Worm (Caenorhabditis elegans) whole organism, late embryonic: ENCODE measurements around the gene B0361.9.
A peak's percentile ranks its signal among the peaks of the same experiment; 100 is the strongest.

Source experiments
- K02D7.2 ChIP-seq: sonication (generic microtip); optimal IDR thresholded peaks from 2 replicates; lab custom pipeline; 2017; ENCODE audit warnings: mild to moderate bottlenecking, missing genetic modification characterization, missing compliant biosample characterization
- Y22D7AL.16 ChIP-seq: sonication (generic microtip); optimal IDR thresholded peaks from 2 replicates; lab custom pipeline; 2016; ENCODE audit warnings: missing genetic modification characterization, missing compliant biosample characterization
- ceh-14 ChIP-seq: sonication (generic microtip); optimal IDR thresholded peaks from 2 replicates; lab custom pipeline; 2016; ENCODE audit warnings: missing genotype, missing genetic modification characterization, missing compliant biosample characterization
- ceh-19 ChIP-seq: fragments of 200-800 bp; sonication (Bioruptor generic); optimal IDR thresholded peaks from 2 replicates; lab custom pipeline; 2018; ENCODE audit warnings: mild to moderate bottlenecking, missing genetic modification characterization, missing compliant biosample characterization
- ceh-22 ChIP-seq: sonication (generic microtip); optimal IDR thresholded peaks from 2 replicates; lab custom pipeline; 2017; ENCODE audit warnings: missing biosample characterization, missing genetic modification characterization
- ceh-24 ChIP-seq: sonication (generic microtip); optimal IDR thresholded peaks from 2 replicates; lab custom pipeline; 2016; ENCODE audit warnings: mild to moderate bottlenecking, missing genetic modification characterization, missing compliant biosample characterization
- ceh-31 ChIP-seq: sonication (generic microtip); optimal IDR thresholded peaks from 2 replicates; lab custom pipeline; 2016; ENCODE audit warnings: missing genetic modification characterization, missing compliant biosample characterization
- ceh-34 ChIP-seq: sonication (generic microtip); optimal IDR thresholded peaks from 2 replicates; lab custom pipeline; 2016; ENCODE audit warnings: mild to moderate bottlenecking, missing genetic modification characterization, missing compliant biosample characterization
- dmd-4 ChIP-seq: sonication (generic microtip); optimal IDR thresholded peaks from 2 replicates; lab custom pipeline; 2016; ENCODE audit warnings: borderline replicate concordance, missing genetic modification characterization, missing compliant biosample characterization
- elt-2 ChIP-seq: sonication (generic microtip); optimal IDR thresholded peaks from 2 replicates; lab custom pipeline; 2016; ENCODE audit warnings: missing genetic modification reagents, missing genetic modification characterization, missing compliant biosample characterization
- fax-1 ChIP-seq: sonication (generic microtip); optimal IDR thresholded peaks from 2 replicates; lab custom pipeline; 2016; ENCODE audit warnings: missing genotype, missing genetic modification characterization, missing compliant biosample characterization
- fkh-10 ChIP-seq: fragments of 150-350 bp; optimal IDR thresholded peaks from 2 replicates; lab custom pipeline; 2014; ENCODE audit warnings: missing biosample characterization, missing genetic modification reagents, missing genetic modification characterization
- gmeb-2 ChIP-seq: sonication (generic microtip); optimal IDR thresholded peaks from 2 replicates; lab custom pipeline; 2016; ENCODE audit warnings: missing genetic modification characterization, inconsistent platforms, missing compliant biosample characterization
- hlh-13 ChIP-seq: fragments of 200-800 bp; sonication (Bioruptor generic); optimal IDR thresholded peaks from 2 replicates; lab custom pipeline; 2018; ENCODE audit warnings: mild to moderate bottlenecking, missing genetic modification characterization, missing compliant biosample characterization
- hlh-6 ChIP-seq: sonication (generic microtip); optimal IDR thresholded peaks from 2 replicates; lab custom pipeline; 2016; ENCODE audit warnings: missing genotype, missing genetic modification characterization, missing compliant biosample characterization
- lim-6 ChIP-seq: sonication (generic microtip); optimal IDR thresholded peaks from 2 replicates; lab custom pipeline; 2016; ENCODE audit warnings: missing genetic modification characterization, missing compliant biosample characterization
- madf-2 ChIP-seq: sonication (generic microtip); optimal IDR thresholded peaks from 2 replicates; lab custom pipeline; 2017; ENCODE audit warnings: missing genetic modification characterization, missing compliant biosample characterization
- nfya-1 ChIP-seq: sonication (generic microtip); optimal IDR thresholded peaks from 2 replicates; lab custom pipeline; 2017; ENCODE audit warnings: missing genetic modification characterization, mild to moderate bottlenecking, missing compliant biosample characterization, antibody characterized with exemption, moderate library complexity
- nhr-11 ChIP-seq: fragments of 150-350 bp; optimal IDR thresholded peaks from 2 replicates; lab custom pipeline; 2014; ENCODE audit warnings: missing biosample characterization, missing genetic modification characterization
- nhr-232 ChIP-seq: sonication (generic microtip); optimal IDR thresholded peaks from 2 replicates; lab custom pipeline; 2016; ENCODE audit warnings: missing genetic modification characterization, missing compliant biosample characterization
- npax-4 ChIP-seq: sonication (generic microtip); optimal IDR thresholded peaks from 2 replicates; lab custom pipeline; 2016; ENCODE audit warnings: missing genetic modification characterization, missing compliant biosample characterization
- odd-2 ChIP-seq: sonication (generic microtip); optimal IDR thresholded peaks from 2 replicates; lab custom pipeline; 2017; ENCODE audit warnings: antibody characterized with exemption, mild to moderate bottlenecking, missing genetic modification characterization, missing compliant biosample characterization
- pag-3 ChIP-seq: sonication (generic microtip); optimal IDR thresholded peaks from 2 replicates; lab custom pipeline; 2016; ENCODE audit warnings: missing compliant biosample characterization, missing genetic modification characterization, borderline replicate concordance
- pat-9 ChIP-seq: fragments of 200-800 bp; sonication (Bioruptor generic); optimal IDR thresholded peaks from 2 replicates; lab custom pipeline; 2018; ENCODE audit warnings: mild to moderate bottlenecking, missing genetic modification characterization, moderate library complexity, missing compliant biosample characterization
- pha-2 ChIP-seq: sonication (generic microtip); optimal IDR thresholded peaks from 2 replicates; lab custom pipeline; 2017; ENCODE audit warnings: mild to moderate bottlenecking, missing genetic modification characterization, missing compliant biosample characterization
- pha-4 ChIP-seq: fragments of 150-350 bp; optimal IDR thresholded peaks from 2 replicates; lab custom pipeline; 2018; ENCODE audit warnings: missing biosample characterization, missing genetic modification reagents, missing genetic modification characterization
- pqm-1 ChIP-seq: sonication (generic microtip); optimal IDR thresholded peaks from 2 replicates; lab custom pipeline; 2016; ENCODE audit warnings: missing genetic modification characterization, missing compliant biosample characterization
- sdc-2 ChIP-seq: sonication (generic microtip); optimal IDR thresholded peaks from 2 replicates; lab custom pipeline; 2016; ENCODE audit warnings: missing genotype, missing genetic modification characterization, missing compliant biosample characterization
- sox-2 ChIP-seq: fragments of 200-800 bp; sonication (Bioruptor generic); IDR thresholded peaks from 2 replicates; pipeline ENCODE4 v1.3.6; 2022; ENCODE audit warnings: missing genetic modification reagents, missing genetic modification characterization, missing compliant biosample characterization
- syd-9 ChIP-seq: sonication (generic microtip); optimal IDR thresholded peaks from 2 replicates; lab custom pipeline; 2016; ENCODE audit warnings: mild to moderate bottlenecking, missing genetic modification characterization, moderate library complexity, missing compliant biosample characterization
- tbx-2 ChIP-seq: sonication (generic microtip); optimal IDR thresholded peaks from 2 replicates; lab custom pipeline; 2016; ENCODE audit warnings: missing genetic modification characterization, missing compliant biosample characterization
- unc-42 ChIP-seq: sonication (generic microtip); optimal IDR thresholded peaks from 2 replicates; lab custom pipeline; 2016; ENCODE audit warnings: missing genotype, missing genetic modification characterization, missing compliant biosample characterization
- unc-86 ChIP-seq: sonication (generic microtip); optimal IDR thresholded peaks from 2 replicates; lab custom pipeline; 2016; ENCODE audit warnings: missing genetic modification characterization, missing compliant biosample characterization
- ztf-16 ChIP-seq: sonication (generic microtip); optimal IDR thresholded peaks from 2 replicates; lab custom pipeline; 2017; ENCODE audit warnings: missing genetic modification characterization, missing compliant biosample characterization

Gene B0361.9

DNA sequence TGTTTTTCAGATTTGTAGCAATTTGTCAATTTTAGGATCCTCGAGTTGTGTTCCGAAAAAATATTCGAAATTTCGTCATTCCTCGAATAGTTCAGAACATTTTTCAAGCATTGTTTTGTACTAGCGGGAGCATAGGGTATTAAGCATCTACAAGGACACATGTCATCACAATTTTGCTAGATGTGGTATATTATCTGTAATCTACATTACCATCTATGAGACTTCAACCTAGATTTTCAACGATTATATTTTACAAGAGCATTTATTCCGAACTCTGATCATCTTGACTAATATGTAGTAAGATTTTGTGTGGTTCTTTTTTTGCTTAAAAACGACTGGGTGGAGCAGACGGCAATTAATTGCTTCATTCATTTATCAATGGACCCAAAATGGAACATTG is 36.4 kb downstream of the B0361.9 start:
- TF ChIP-seq ceh-19 (GFP tag; lab: Kevin White, UChicago) (no peak), ztf-16 (tag; lab: Kevin White, UChicago) (no peak), fax-1 (tag; lab: Kevin White, UChicago) (no peak), ceh-31 (tag; lab: Kevin White, UChicago) (no peak), pag-3 (tag; lab: Kevin White, UChicago) (no peak), unc-86 (tag; lab: Kevin White, UChicago) (no peak), nfya-1 (tag; lab: Kevin White, UChicago) (no peak), Y22D7AL.16 (tag; lab: Kevin White, UChicago) (no peak), pqm-1 (tag; lab: Kevin White, UChicago) (no peak), ceh-22 (tag; lab: Kevin White, UChicago) (no peak), pha-4 (tag; lab: Kevin White, UChicago) (no peak), madf-2 (tag; lab: Kevin White, UChicago) (no peak), npax-4 (tag; lab: Kevin White, UChicago) (no peak), hlh-6 (tag; lab: Kevin White, UChicago) (no peak), ceh-24 (tag; lab: Kevin White, UChicago) (no peak), lim-6 (tag; lab: Kevin White, UChicago) (no peak), elt-2 (tag; lab: Kevin White, UChicago) (no peak)
- TF ChIP-seq, all 69 proteins: peak for 0

DNA sequence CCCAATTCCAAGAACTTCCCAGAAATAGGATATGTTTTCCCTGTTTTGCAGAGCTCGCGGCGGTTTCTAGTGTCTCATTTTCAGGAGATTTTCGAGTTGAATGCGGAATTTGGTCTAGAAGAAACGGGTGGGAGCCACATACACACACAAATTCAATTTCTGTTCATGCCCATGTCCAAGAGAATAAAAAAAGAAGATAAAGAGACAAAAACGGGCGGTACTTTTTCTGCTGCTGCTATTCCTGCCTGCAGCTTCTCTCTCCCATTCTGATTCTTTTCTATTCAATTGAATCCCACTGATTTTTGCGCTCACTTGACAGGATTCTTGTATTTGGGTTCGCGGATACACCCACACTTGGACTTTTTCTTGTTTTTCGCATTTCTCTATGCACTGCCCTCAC is 36.8 kb downstream of the B0361.9 start:
- peak; percentile 53 for TF ChIP-seq unc-42 (tag; lab: Kevin White, UChicago)
- TF ChIP-seq nhr-232 (tag; lab: Kevin White, UChicago), result no peak
- TF ChIP-seq, all 69 proteins: peak for 1

DNA sequence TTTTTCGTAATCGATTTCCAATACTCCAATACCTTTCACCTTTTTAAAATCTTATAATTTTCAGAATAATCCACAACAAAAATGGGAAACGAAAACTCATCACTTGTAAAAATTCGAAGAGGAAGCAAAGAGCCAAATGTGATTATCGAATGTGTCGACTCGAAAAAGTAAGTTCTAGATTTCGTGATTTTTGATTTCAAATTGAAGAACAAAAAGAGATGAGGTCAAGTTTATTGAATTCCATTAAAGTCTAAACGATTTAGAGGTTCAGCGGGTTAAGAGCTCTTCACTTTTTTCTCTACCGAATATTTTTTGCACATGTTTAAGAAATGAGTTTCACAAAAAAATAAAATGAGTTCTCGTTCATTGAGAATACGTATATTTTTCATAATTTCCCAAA is 40.5 kb downstream of the B0361.9 start, which contains the start of gene B0361.4:
Gene B0361.4, plus strand, starts transcription at position 61 of the 400 bp plus-strand sequence.
- no peak for TF ChIP-seq sdc-2
- no peak for TF ChIP-seq pha-2 (tag; lab: Kevin White, UChicago)
- TF ChIP-seq fkh-10 (GFP tag; lab: Kevin White, UChicago), result no peak
- no peak for TF ChIP-seq tbx-2 (tag; lab: Kevin White, UChicago)
- TF ChIP-seq madf-2 (tag; lab: Kevin White, UChicago), result no peak
- no peak for TF ChIP-seq npax-4 (tag; lab: Kevin White, UChicago)
- TF ChIP-seq dmd-4 (tag; lab: Kevin White, UChicago), result no peak
- no peak for TF ChIP-seq ceh-14 (tag; lab: Kevin White, UChicago)
- no peak for TF ChIP-seq K02D7.2 (tag; lab: Kevin White, UChicago)
- TF ChIP-seq pat-9 (tag; lab: Kevin White, UChicago), result no peak
- TF ChIP-seq gmeb-2 (tag; lab: Kevin White, UChicago), result no peak
- TF ChIP-seq syd-9 (tag; lab: Kevin White, UChicago), result no peak
- TF ChIP-seq sox-2 (GFP tag; lab: Robert Waterston, UW), result no peak
- no peak for TF ChIP-seq odd-2 (tag; lab: Kevin White, UChicago)
- no peak for TF ChIP-seq ceh-34 (tag; lab: Kevin White, UChicago)
- no peak for TF ChIP-seq hlh-13 (GFP tag; lab: Kevin White, UChicago)

DNA sequence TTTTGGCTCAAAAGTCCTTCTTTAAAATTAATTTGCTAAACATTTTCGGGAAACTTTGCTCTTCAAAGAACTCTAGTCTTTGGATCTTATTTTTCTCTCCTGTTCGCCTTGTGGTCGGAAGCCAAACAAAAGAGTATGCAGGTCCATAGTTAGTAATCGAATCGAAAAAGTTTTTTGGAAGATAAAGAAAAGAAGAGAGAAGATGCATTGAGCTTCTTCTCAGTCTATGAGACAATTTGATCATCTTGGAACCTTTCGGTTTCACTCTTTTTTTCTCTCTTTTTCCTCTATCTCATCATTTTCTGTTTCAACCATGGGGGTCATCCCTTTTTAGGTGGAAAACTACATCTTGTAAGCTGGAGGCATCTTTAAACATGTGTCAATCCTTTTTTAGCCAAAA is 45.8 kb downstream of the B0361.9 start:
- no peak for TF ChIP-seq nhr-11 (tag; lab: Kevin White, UChicago)
- peak; percentile 95 for TF ChIP-seq unc-42 (tag; lab: Kevin White, UChicago)
